Fruit fly (Drosophila melanogaster) whole organism, prepupa: ENCODE measurements around the gene CG32052.
"Not testable (repeated sequence)": the region's sequence is repeated elsewhere in the genome, so short reads cannot be mapped to it uniquely, and the experiment has no call there.

ENCODE experiments used
- Blimp-1 ChIP-seq: fragments of 200-800 bp; sonication (Bioruptor generic); optimal IDR thresholded peaks from 3 replicates; lab custom pipeline; 2017; ENCODE audit warnings: missing biosample characterization, missing genetic modification characterization, mild to moderate bottlenecking, moderate library complexity, missing genetic modification reagents
- CG11762 ChIP-seq: fragments of 200-800 bp; sonication (Bioruptor generic); optimal IDR thresholded peaks from 3 replicates; lab custom pipeline; 2016; ENCODE audit warnings: missing biosample characterization, missing genetic modification characterization; ENCODE audit not compliant: insufficient read depth
- CG15336 ChIP-seq: fragments of 200-800 bp; sonication (Bioruptor generic); IDR thresholded peaks from 2 replicates; pipeline ENCODE4 v1.3.6; 2022; ENCODE audit warnings: missing biosample characterization, missing genetic modification characterization
- CG1621 ChIP-seq: fragments of 200-800 bp; sonication (Bioruptor generic); optimal IDR thresholded peaks from 3 replicates; lab custom pipeline; 2018; ENCODE audit warnings: missing biosample characterization, mild to moderate bottlenecking, missing genetic modification characterization
- CG32006 ChIP-seq: fragments of 200-800 bp; sonication (Bioruptor generic); optimal IDR thresholded peaks from 3 replicates; lab custom pipeline; 2017; ENCODE audit warnings: missing biosample characterization, mild to moderate bottlenecking, missing genetic modification characterization
- CG4318 ChIP-seq: fragments of 200-800 bp; sonication (Bioruptor generic); optimal IDR thresholded peaks from 3 replicates; lab custom pipeline; 2017; ENCODE audit warnings: missing biosample characterization, mild to moderate bottlenecking, missing genetic modification characterization
- CG6792 ChIP-seq: fragments of 200-800 bp; sonication (Bioruptor generic); optimal IDR thresholded peaks from 3 replicates; lab custom pipeline; 2016; ENCODE audit warnings: missing biosample characterization, missing genetic modification characterization
- CG6808 ChIP-seq: fragments of 200-800 bp; sonication (Bioruptor generic); optimal IDR thresholded peaks from 3 replicates; lab custom pipeline; 2017; ENCODE audit warnings: missing biosample characterization, missing genetic modification characterization, mild to moderate bottlenecking, moderate library complexity, missing genetic modification reagents
- CG8632 ChIP-seq: fragments of 200-800 bp; sonication (Bioruptor generic); optimal IDR thresholded peaks from 3 replicates; lab custom pipeline; 2016; ENCODE audit warnings: missing biosample characterization, missing genetic modification characterization
- CG9139 ChIP-seq: fragments of 200-800 bp; sonication (Bioruptor generic); optimal IDR thresholded peaks from 3 replicates; lab custom pipeline; 2017; ENCODE audit warnings: missing biosample characterization, mild to moderate bottlenecking, missing genetic modification characterization
- Ets96B ChIP-seq: fragments of 200-800 bp; optimal IDR thresholded peaks from 2 replicates; lab custom pipeline; 2019; ENCODE audit warnings: missing biosample characterization, mild to moderate bottlenecking, missing genetic modification characterization, moderate library complexity
- Gug ChIP-seq: fragments of 200-800 bp; sonication (Bioruptor generic); IDR thresholded peaks from 2 replicates; pipeline ENCODE4 v1.3.6; 2022; ENCODE audit warnings: missing biosample characterization, missing genetic modification characterization
- Hr38 ChIP-seq: sonication (Bioruptor generic); optimal IDR thresholded peaks from 2 replicates; lab custom pipeline; 2016; ENCODE audit warnings: missing biosample characterization, missing genetic modification characterization
- Hr4 ChIP-seq: fragments of 200-800 bp; sonication (Bioruptor generic); optimal IDR thresholded peaks from 3 replicates; lab custom pipeline; 2016; ENCODE audit warnings: missing biosample characterization, missing genetic modification characterization
- Lpt ChIP-seq: fragments of 200-800 bp; sonication (Bioruptor generic); optimal IDR thresholded peaks from 3 replicates; lab custom pipeline; 2016; ENCODE audit warnings: missing biosample characterization, missing genetic modification characterization
- Smox ChIP-seq: fragments of 200-800 bp; sonication (Bioruptor generic); optimal IDR thresholded peaks from 3 replicates; lab custom pipeline; 2016; ENCODE audit warnings: missing biosample characterization, missing genetic modification characterization
- Sox15 ChIP-seq: fragments of 200-800 bp; sonication (Bioruptor generic); optimal IDR thresholded peaks from 3 replicates; lab custom pipeline; 2016; ENCODE audit warnings: missing biosample characterization, missing genetic modification characterization
- achi ChIP-seq: fragments of 200-800 bp; sonication (Bioruptor generic); optimal IDR thresholded peaks from 3 replicates; lab custom pipeline; 2016; ENCODE audit warnings: missing biosample characterization, missing genetic modification characterization
- acj6 ChIP-seq: fragments of 200-800 bp; sonication (Bioruptor generic); optimal IDR thresholded peaks from 3 replicates; lab custom pipeline; 2016; ENCODE audit warnings: missing biosample characterization, missing genetic modification characterization
- cyc ChIP-seq: fragments of 200-800 bp; sonication (Bioruptor generic); optimal IDR thresholded peaks from 3 replicates; lab custom pipeline; 2016; ENCODE audit warnings: missing biosample characterization, missing genetic modification characterization
- dac ChIP-seq: fragments of 200-800 bp; sonication (Bioruptor generic); optimal IDR thresholded peaks from 2 replicates; lab custom pipeline; 2017; ENCODE audit warnings: missing biosample characterization, mild to moderate bottlenecking, missing genetic modification characterization
- dsx ChIP-seq: fragments of 200-800 bp; optimal IDR thresholded peaks from 3 replicates; lab custom pipeline; 2019; ENCODE audit warnings: missing biosample characterization, mild to moderate bottlenecking, missing genetic modification characterization, moderate library complexity; ENCODE audit not compliant: poor library complexity, severe bottlenecking
- eg ChIP-seq: fragments of 200-800 bp; sonication (Bioruptor generic); IDR thresholded peaks from 3 replicates; pipeline ENCODE4 v1.3.6; 2022; ENCODE audit warnings: missing biosample characterization, missing genetic modification characterization
- fd85E ChIP-seq: fragments of 200-800 bp; sonication (Bioruptor generic); optimal IDR thresholded peaks from 3 replicates; lab custom pipeline; 2016; ENCODE audit warnings: missing biosample characterization, missing genetic modification characterization
- fkh ChIP-seq: fragments of 200-800 bp; sonication (Bioruptor generic); optimal IDR thresholded peaks from 3 replicates; lab custom pipeline; 2017; ENCODE audit warnings: missing biosample characterization, mild to moderate bottlenecking, missing genetic modification characterization, moderate library complexity
- lz ChIP-seq: fragments of 200-800 bp; sonication (Bioruptor generic); optimal IDR thresholded peaks from 3 replicates; lab custom pipeline; 2016; ENCODE audit warnings: missing biosample characterization, missing genetic modification characterization
- salr ChIP-seq, 2 experiments: fragments of 200-800 bp; sonication (Bioruptor generic); optimal IDR thresholded peaks; 3 replicates each; lab custom pipeline; 2016 to 2018; ENCODE audit warnings: missing biosample characterization in 2 of 2, missing genetic modification characterization in 2 of 2, mild to moderate bottlenecking in 1 of 2
- ss ChIP-seq, 2 experiments: fragments of 200-800 bp; sonication (Bioruptor generic); optimal IDR thresholded peaks; 2 replicates in 1 of 2; 3 replicates in 1 of 2; lab custom pipeline; 2017 to 2018; ENCODE audit warnings: mild to moderate bottlenecking in 2 of 2, missing biosample characterization in 2 of 2, missing genetic modification characterization in 2 of 2, moderate library complexity in 1 of 2
- svp ChIP-seq: fragments of 200-800 bp; sonication (Bioruptor generic); peaks from one replicate; lab custom pipeline; 2016; ENCODE audit warnings: missing biosample characterization, missing genetic modification characterization
- topi ChIP-seq: fragments of 200-800 bp; sonication (Bioruptor generic); optimal IDR thresholded peaks from 3 replicates; lab custom pipeline; 2016; ENCODE audit warnings: missing biosample characterization, missing genetic modification characterization
- vri ChIP-seq: fragments of 200-800 bp; sonication (Bioruptor generic); optimal IDR thresholded peaks from 3 replicates; lab custom pipeline; 2016; ENCODE audit warnings: missing biosample characterization, mild to moderate bottlenecking, missing genetic modification characterization

CG32052 gene

DNA sequence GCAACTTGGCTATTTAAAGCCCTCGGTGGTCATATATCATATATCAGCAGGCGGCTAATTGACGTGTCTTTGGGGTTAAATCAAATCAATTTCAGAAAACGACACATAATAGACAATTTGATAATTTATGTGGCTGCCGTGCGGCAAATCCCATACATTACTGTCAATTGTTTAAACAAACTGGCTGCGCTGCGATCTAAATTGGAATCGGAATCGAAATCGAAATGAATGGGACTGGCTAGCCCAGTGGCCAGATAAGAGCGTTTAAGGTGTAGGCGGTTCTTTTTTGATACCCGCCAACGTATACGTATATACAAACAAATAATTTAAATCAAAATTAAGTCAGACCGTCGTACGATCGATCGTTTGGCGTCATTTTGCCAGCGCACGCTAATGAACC, 18.5 kb upstream of the CG32052 start:
- TF ChIP-seq vri (GFP tag; lab: Kevin White, UChicago) (peak; percentile 38), Lpt (GFP tag; lab: Kevin White, UChicago) (no peak), fkh (peak; percentile 6), svp (GFP tag; lab: Kevin White, UChicago) (peak; percentile 39), CG9139 (GFP tag; lab: Kevin White, UChicago) (no peak)

DNA sequence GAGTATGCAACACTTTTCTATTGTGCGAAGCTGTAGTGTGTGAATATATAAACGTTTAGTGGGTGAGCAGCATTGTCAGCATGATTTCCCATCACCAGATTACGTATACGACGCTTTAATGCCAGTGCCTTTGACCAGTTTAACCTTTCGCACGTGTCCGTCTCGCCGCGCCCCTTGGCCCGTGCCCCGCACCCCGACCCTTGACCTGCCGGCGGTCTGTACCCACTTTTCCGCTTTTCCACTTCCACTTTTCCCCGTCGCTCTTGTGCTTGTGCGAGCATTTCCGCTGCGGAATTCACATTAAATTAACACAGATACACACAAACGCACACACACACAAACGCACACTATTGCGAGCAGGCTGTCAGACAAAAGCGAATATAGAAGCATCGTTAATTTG, 11.1 kb upstream of the CG32052 start:
- no peak for TF ChIP-seq ss (GFP tag; optimal IDR thresholded peaks at IDR 0.05; lab: Kevin White, UChicago)
- no peak for TF ChIP-seq CG15336 (GFP tag; lab: Robert Waterston, UW)
- TF ChIP-seq dsx (GFP tag; lab: Kevin White, UChicago) = no peak
- no peak for TF ChIP-seq fd85E
- no peak for TF ChIP-seq salr (GFP tag; optimal IDR thresholded peaks at IDR 0.05; lab: Kevin White, UChicago)
- TF ChIP-seq acj6 = no peak
- TF ChIP-seq CG1621 (tag; lab: Kevin White, UChicago) = no peak
- TF ChIP-seq Ets96B (tag; lab: Kevin White, UChicago) = no peak
- TF ChIP-seq lz (GFP tag; lab: Kevin White, UChicago) = no peak
- TF ChIP-seq CG6792 = no peak
- no peak for TF ChIP-seq CG4318 (GFP tag; lab: Kevin White, UChicago)
- TF ChIP-seq CG11762 (GFP tag; lab: Kevin White, UChicago) = no peak
- no peak for TF ChIP-seq topi (GFP tag; lab: Kevin White, UChicago)
- TF ChIP-seq eg (GFP tag; lab: Robert Waterston, UW) = no peak

DNA sequence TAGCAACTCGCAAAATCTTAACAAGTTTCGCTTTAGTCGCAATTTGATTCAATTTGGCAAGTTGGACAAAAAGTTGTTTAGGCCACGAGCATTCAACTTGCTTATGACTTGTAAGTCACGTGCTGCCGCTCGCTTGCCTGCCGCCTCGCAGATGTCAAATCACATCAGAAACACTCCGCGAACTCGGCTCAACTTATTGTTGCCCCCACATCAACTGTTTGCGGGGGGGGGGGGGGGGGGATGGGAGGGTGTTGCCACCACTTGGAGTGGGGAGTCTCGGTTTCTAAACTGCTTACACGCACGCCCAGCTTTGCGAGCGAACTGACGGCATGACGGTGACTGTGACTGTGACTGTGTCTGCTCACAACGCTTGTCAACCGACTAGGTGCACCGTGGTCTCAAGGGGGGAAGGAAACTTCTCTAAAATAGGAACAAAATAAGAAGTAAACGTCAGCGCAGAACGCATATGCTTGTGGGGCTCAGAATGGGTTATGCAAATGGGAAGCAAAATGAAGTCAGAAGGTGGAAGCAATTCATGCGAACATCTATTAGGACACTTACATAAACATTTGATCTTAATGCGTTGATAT, 9.9 kb upstream of the CG32052 start:
- peak; percentile 23 for TF ChIP-seq CG32006 (GFP tag; lab: Kevin White, UChicago)
- TF ChIP-seq lz (GFP tag; lab: Kevin White, UChicago) = no peak
- peak; percentile 42; the same call in 1 of the 3 replicates for TF ChIP-seq eg (GFP tag; lab: Robert Waterston, UW)
- TF ChIP-seq, all 60 proteins: peak for 2

DNA sequence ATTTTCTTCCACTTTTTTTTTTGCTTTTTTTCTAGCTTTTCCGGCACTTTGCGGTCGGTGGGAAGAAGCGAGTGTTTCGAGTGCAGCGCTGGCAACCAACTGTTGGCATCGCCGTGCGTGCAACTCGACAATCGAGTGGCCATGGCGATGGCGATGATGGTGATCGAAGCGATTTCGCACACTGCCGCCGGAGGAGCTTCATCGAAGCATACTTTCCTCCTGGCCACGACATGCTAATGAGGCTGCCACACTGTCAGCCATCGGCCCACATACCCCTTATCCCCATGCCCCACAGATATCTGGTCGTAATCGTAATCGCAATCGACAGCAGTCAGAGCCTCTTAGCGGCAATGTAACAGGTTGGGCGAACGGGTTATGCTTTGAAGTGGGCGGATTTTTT, 10.7 kb downstream of the CG32052 start, which contains the start of gene Zasp67:
Gene Zasp67, minus strand, starts transcription at position 101 of the 400 bp plus-strand sequence.
- TF ChIP-seq fkh (no peak), Smox (GFP tag; lab: Kevin White, UChicago) (no peak), CG6808 (no peak), Sox15 (no peak), acj6 (no peak), Gug (GFP tag; lab: Robert Waterston, UW) (no peak), Hr4 (GFP tag; lab: Kevin White, UChicago) (no peak), salr (GFP tag; optimal IDR thresholded peaks at IDR 0.05; lab: Kevin White, UChicago) (no peak), CG4318 (GFP tag; lab: Kevin White, UChicago) (no peak), CG8632 (GFP tag; lab: Kevin White, UChicago) (no peak), Blimp-1 (GFP tag; lab: Kevin White, UChicago) (no peak), CG6792 (no peak), cyc (GFP tag; lab: Kevin White, UChicago) (no peak), svp (GFP tag; lab: Kevin White, UChicago) (no peak), achi (no peak), dac (GFP tag; lab: Kevin White, UChicago) (no peak), CG9139 (GFP tag; lab: Kevin White, UChicago) (no peak)

DNA sequence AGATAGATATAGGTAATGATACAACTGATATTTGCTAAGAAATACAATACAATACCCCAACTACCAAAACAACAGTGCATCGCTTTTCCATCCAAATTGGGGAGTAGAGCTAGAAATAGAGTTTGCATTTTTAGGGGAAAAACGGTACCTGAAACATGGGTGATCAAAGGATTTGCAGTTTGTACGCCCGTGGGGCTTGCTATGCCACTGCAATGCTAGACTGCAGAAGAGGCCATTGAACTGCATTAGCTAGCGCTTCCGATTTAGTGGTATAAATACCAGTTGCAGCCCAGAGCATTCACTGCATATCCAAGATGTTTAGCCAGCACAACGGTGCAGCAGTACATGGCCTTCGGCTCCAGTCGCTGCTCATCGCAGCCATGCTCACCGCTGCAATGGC, 11.3 kb downstream of the CG32052 start, which contains the start of gene Ilp1:
Gene Ilp1, plus strand, starts transcription at position 301 of the 400 bp plus-strand sequence.
- TF ChIP-seq Hr38, svp, dac (GFP tag; lab: Kevin White, UChicago): not testable (repeated sequence)
